Worm (Caenorhabditis elegans): Measurements from ENCODE around the gene K02F6.8.
"Not testable (repeated sequence)": the region's sequence is repeated elsewhere in the genome, so short reads cannot be mapped to it uniquely, and the experiment has no call there.

K02F6.8 gene

ce11 chrII:2534459-2534858, 393 bp downstream of the K02F6.8 start, which contains the start of gene K02F6.5:
K02F6.5 (plus strand) TSS chrII:2534759.
- TF ChIP-seq T22C8.4 (GFP tag; IDR thresholded peaks at IDR 0.05); ref-1 (GFP tag; conservative IDR thresholded peaks at IDR 0.05); med-1 (GFP tag; optimal IDR thresholded peaks at IDR 0.05; ENCODE audit: insufficient read depth): not testable (repeated sequence)

ce11 chrII:2530496-2530895, 4.4 kb downstream of the K02F6.8 start, which contains the start of gene K02F6.6:
K02F6.6 (plus strand) TSS chrII:2530796.
- TF ChIP-seq ztf-23 (GFP tag; IDR thresholded peaks at IDR 0.05) (no peak), ztf-29 (GFP tag; IDR thresholded peaks at IDR 0.05) (no peak), med-1 (GFP tag; optimal IDR thresholded peaks at IDR 0.05; ENCODE audit: insufficient read depth) (no peak), T22C8.4 (GFP tag; IDR thresholded peaks at IDR 0.05) (no peak), ref-1 (GFP tag; conservative IDR thresholded peaks at IDR 0.05) (no peak), flt-1 (GFP tag; IDR thresholded peaks at IDR 0.05) (no peak), tab-1 (GFP tag; IDR thresholded peaks at IDR 0.05) (no peak), cog-1 (tag; optimal IDR thresholded peaks at IDR 0.05) (no peak)

- no peak for TF ChIP-seq tab-1 (GFP tag; IDR thresholded peaks at IDR 0.05)
- no peak for TF ChIP-seq ztf-23 (GFP tag; IDR thresholded peaks at IDR 0.05)
- no peak for TF ChIP-seq ztf-29 (GFP tag; IDR thresholded peaks at IDR 0.05)
- no peak for TF ChIP-seq T22C8.4 (GFP tag; IDR thresholded peaks at IDR 0.05)
- no peak for TF ChIP-seq ref-1 (GFP tag; conservative IDR thresholded peaks at IDR 0.05)
- no peak for TF ChIP-seq klf-2 (GFP tag; conservative IDR thresholded peaks at IDR 0.05)
- no peak for TF ChIP-seq med-1 (GFP tag; optimal IDR thresholded peaks at IDR 0.05; ENCODE audit: insufficient read depth)
- no peak for TF ChIP-seq flt-1 (GFP tag; IDR thresholded peaks at IDR 0.05)
- no peak for TF ChIP-seq cog-1 (tag; optimal IDR thresholded peaks at IDR 0.05)
Observed at ce11 chrII:2526887-2527286, 8.0 kb downstream of the K02F6.8 start.

DNA sequence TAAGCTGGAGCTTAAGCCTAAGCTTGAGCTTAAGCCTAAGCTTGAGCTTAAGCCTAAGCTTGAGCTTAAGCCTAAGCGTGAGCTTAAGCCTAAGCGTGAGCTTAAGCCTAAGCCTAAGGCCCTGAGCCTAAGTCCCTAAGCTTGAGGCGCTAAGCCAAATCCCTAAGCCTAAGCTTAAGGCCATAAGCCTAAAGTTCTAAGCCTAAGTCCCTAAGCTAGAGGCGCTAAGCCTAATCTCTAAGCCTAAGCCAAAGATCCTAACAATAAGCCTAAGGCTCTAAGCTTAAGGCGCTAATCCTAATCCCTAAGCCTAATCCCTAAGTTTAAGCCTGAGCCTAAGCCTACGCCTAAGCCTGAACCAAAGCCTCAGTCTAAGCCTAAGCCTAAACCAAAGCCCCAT, 9.2 kb downstream of the K02F6.8 start:
- peak; percentile 84; the same call in 1 of the 2 replicates for TF ChIP-seq ztf-29 (GFP tag; IDR thresholded peaks at IDR 0.05)
- TF ChIP-seq flt-1 (GFP tag; IDR thresholded peaks at IDR 0.05): no peak
- TF ChIP-seq ref-1 (GFP tag; conservative IDR thresholded peaks at IDR 0.05): no peak

ce11 chrII:2521960-2522359, 12.9 kb downstream of the K02F6.8 start, which contains the start of gene bath-13:
bath-13 (minus strand) TSS chrII:2522060.
- TF ChIP-seq tab-1 (GFP tag; IDR thresholded peaks at IDR 0.05): no peak

ce11 chrII:2518487-2518886, 16.4 kb downstream of the K02F6.8 start:
- TF ChIP-seq tab-1 (GFP tag; IDR thresholded peaks at IDR 0.05) (no peak), T22C8.4 (GFP tag; IDR thresholded peaks at IDR 0.05) (peak; percentile 54; the same call in 1 of the 2 replicates)

DNA sequence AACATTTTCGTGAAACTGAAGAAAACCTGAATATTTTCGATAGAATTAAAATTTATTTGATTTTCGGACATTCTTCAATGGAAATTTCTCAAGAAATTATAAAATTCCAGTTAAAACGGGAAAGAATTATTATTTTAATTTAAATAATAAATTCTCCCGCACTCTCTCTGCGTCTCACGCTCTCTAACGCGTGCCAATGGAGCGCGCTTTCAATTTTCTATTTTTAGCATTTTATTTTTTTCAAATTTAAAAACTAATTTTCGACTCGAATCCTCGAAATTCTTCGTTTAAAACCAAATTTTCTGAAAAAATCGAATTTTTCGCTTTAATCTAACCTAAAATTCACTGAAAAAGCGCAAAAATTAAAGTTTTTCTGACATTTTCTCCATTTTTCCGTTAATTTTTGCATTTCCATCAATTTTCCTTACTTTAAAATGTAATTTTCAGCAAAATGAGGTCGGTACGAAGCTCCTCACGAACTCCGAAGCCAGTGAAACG, 30.4 kb downstream of the K02F6.8 start, which contains the start of gene gbas-1:
TSS of gene gbas-1 (plus strand) at position 448 of the 498 bp plus-strand sequence.
- no peak for TF ChIP-seq med-1 (GFP tag; optimal IDR thresholded peaks at IDR 0.05; ENCODE audit: insufficient read depth)
- no peak for TF ChIP-seq ref-1 (GFP tag; conservative IDR thresholded peaks at IDR 0.05)
- no peak for TF ChIP-seq ztf-29 (GFP tag; IDR thresholded peaks at IDR 0.05)
- TF ChIP-seq flt-1 (GFP tag; IDR thresholded peaks at IDR 0.05): no peak
- no peak for TF ChIP-seq klf-2 (GFP tag; conservative IDR thresholded peaks at IDR 0.05)
- no peak for TF ChIP-seq cog-1 (tag; optimal IDR thresholded peaks at IDR 0.05)
- TF ChIP-seq T22C8.4 (GFP tag; IDR thresholded peaks at IDR 0.05): no peak
- no peak for TF ChIP-seq ztf-23 (GFP tag; IDR thresholded peaks at IDR 0.05)
- no peak for TF ChIP-seq tab-1 (GFP tag; IDR thresholded peaks at IDR 0.05)

DNA sequence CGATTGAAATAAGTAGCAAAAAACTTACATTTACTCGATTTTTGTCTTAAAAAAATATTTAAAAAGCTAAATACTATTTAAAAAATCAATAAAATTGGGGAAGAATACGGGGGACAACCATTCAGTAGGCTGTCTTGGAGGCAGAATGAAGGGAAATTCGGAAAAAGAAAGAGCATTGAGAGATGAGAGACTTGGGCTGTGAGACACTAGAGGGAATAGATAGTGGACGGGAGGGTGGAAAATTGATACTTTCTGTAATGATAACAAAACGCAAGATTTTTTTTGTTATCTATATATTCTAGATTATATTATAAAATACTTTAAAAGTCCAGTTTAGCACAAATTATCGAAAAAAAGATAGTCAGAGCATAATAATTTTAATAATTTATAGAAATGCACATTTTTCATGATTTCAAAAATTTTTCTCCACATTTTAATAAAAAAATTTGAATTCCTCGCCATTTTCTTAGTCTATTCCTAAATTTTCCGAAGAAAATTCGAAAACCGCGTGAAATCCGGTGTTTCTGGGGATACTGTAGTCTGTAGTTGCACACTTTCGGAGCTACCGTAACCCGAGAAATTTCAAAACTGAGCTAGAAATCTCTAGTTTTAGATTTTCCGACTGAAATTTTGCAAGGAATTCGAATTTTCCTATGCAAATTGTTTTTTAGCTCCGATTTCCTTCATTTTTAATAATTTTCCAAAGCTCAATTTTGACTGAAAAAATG, 31.0 kb downstream of the K02F6.8 start:
- TF ChIP-seq T22C8.4 (GFP tag; IDR thresholded peaks at IDR 0.05): no peak
- no peak for TF ChIP-seq ztf-23 (GFP tag; IDR thresholded peaks at IDR 0.05)
- TF ChIP-seq cog-1 (tag; optimal IDR thresholded peaks at IDR 0.05): no peak
- no peak for TF ChIP-seq tab-1 (GFP tag; IDR thresholded peaks at IDR 0.05)
- TF ChIP-seq klf-2 (GFP tag; conservative IDR thresholded peaks at IDR 0.05): no peak
- no peak for TF ChIP-seq ztf-29 (GFP tag; IDR thresholded peaks at IDR 0.05)
- TF ChIP-seq ref-1 (GFP tag; conservative IDR thresholded peaks at IDR 0.05): no peak
- no peak for TF ChIP-seq flt-1 (GFP tag; IDR thresholded peaks at IDR 0.05)
- no peak for TF ChIP-seq med-1 (GFP tag; optimal IDR thresholded peaks at IDR 0.05; ENCODE audit: insufficient read depth)

- TF ChIP-seq ztf-29 (GFP tag; IDR thresholded peaks at IDR 0.05) (no peak), ztf-23 (GFP tag; IDR thresholded peaks at IDR 0.05) (no peak), flt-1 (GFP tag; IDR thresholded peaks at IDR 0.05) (no peak), tab-1 (GFP tag; IDR thresholded peaks at IDR 0.05) (no peak)
Observed at ce11 chrII:2488386-2488785, 46.5 kb downstream of the K02F6.8 start, which contains the start of gene F53G2.1. F53G2.1 (plus strand) TSS chrII:2488686.

DNA sequence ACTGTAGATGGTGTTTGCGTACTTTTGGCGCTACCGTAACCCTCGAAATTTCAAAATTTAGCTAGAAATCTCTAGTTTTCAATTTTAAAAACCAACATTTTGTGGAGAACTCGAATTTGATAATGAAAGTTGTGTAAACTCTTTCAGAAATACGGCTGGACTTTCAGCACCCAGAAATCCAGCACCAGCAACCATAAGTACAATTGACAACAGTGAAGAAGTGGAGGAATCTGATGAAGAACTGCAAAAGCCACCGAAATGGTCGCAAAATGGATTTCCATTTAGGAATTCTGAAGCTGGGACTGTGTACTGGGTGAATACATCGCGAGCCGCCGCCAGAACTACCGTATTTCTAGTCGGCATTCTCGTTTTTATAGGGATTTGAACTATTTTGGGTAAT, 51.3 kb downstream of the K02F6.8 start, which contains the start of gene F53G2.13:
TSS of gene F53G2.13 (plus strand) at position 301 of the 400 bp plus-strand sequence.
- TF ChIP-seq klf-2 (GFP tag; conservative IDR thresholded peaks at IDR 0.05) (no peak), cog-1 (tag; optimal IDR thresholded peaks at IDR 0.05) (no peak), ztf-29 (GFP tag; IDR thresholded peaks at IDR 0.05) (no peak), ztf-23 (GFP tag; IDR thresholded peaks at IDR 0.05) (no peak), ref-1 (GFP tag; conservative IDR thresholded peaks at IDR 0.05) (no peak), tab-1 (GFP tag; IDR thresholded peaks at IDR 0.05) (no peak), med-1 (GFP tag; optimal IDR thresholded peaks at IDR 0.05; ENCODE audit: insufficient read depth) (no peak), flt-1 (GFP tag; IDR thresholded peaks at IDR 0.05) (no peak), T22C8.4 (GFP tag; IDR thresholded peaks at IDR 0.05) (no peak)
